Worm (Caenorhabditis elegans) whole organism, early embryonic: ENCODE data around the gene ent-5.

Experiments
- B0310.2 ChIP-seq: sonication (generic microtip); optimal IDR thresholded peaks from 2 replicates; lab custom pipeline; 2016; ENCODE audit warnings: mild to moderate bottlenecking, missing genetic modification characterization, missing compliant biosample characterization
- F13C5.2 ChIP-seq: sonication (generic microtip); optimal IDR thresholded peaks from 2 replicates; lab custom pipeline; 2017; ENCODE audit warnings: mild to moderate bottlenecking, missing genetic modification characterization, inconsistent platforms, missing compliant biosample characterization
- aly-1 ChIP-seq: sonication (generic microtip); optimal IDR thresholded peaks from 2 replicates; lab custom pipeline; 2016; ENCODE audit warnings: missing genetic modification characterization, missing compliant biosample characterization
- ama-1 ChIP-seq: fragments of 150-350 bp; optimal IDR thresholded peaks from 2 replicates; lab custom pipeline; 2014
- ceh-13 ChIP-seq: fragments of 200-800 bp; sonication (Bioruptor generic); optimal IDR thresholded peaks from 2 replicates; lab custom pipeline; 2018; ENCODE audit warnings: mild to moderate bottlenecking, missing genetic modification characterization, missing compliant biosample characterization
- ceh-36 ChIP-seq: sonication (generic microtip); optimal IDR thresholded peaks from 2 replicates; lab custom pipeline; 2016; ENCODE audit warnings: missing genetic modification characterization, inconsistent platforms, missing compliant biosample characterization
- ets-7 ChIP-seq: sonication (generic microtip); optimal IDR thresholded peaks from 2 replicates; lab custom pipeline; 2016; ENCODE audit warnings: missing genotype, missing genetic modification characterization, missing compliant biosample characterization
- flt-1 ChIP-seq: fragments of 200-800 bp; sonication (Bioruptor generic); IDR thresholded peaks from 2 replicates; pipeline ENCODE4 v1.3.6; 2022; ENCODE audit warnings: missing genetic modification characterization, missing compliant biosample characterization
- hmbx-1 ChIP-seq: sonication (generic microtip); optimal IDR thresholded peaks from 2 replicates; lab custom pipeline; 2016; ENCODE audit warnings: mild to moderate bottlenecking, missing genetic modification characterization, missing compliant biosample characterization
- hmg-4 ChIP-seq: fragments of 200-800 bp; sonication (Bioruptor generic); optimal IDR thresholded peaks from 2 replicates; lab custom pipeline; 2018; ENCODE audit warnings: mild to moderate bottlenecking, missing genetic modification characterization, missing compliant biosample characterization
- hnd-1 ChIP-seq: sonication (generic microtip); optimal IDR thresholded peaks from 2 replicates; lab custom pipeline; 2016; ENCODE audit warnings: missing genetic modification characterization, missing compliant biosample characterization
- pes-1 ChIP-seq: fragments of 200-800 bp; sonication (Bioruptor generic); IDR thresholded peaks from 2 replicates; pipeline ENCODE4 v1.3.6; 2022; ENCODE audit warnings: missing genetic modification reagents, missing genetic modification characterization, missing compliant biosample characterization
- scrt-1 ChIP-seq: fragments of 200-800 bp; sonication (Bioruptor generic); IDR thresholded peaks from 2 replicates; pipeline ENCODE4 v1.3.6; 2022; ENCODE audit warnings: missing genetic modification characterization, missing compliant biosample characterization
- sea-1 ChIP-seq: fragments of 200-800 bp; sonication (Bioruptor generic); conservative IDR thresholded peaks from 2 replicates; pipeline ENCODE4 v1.3.6; 2022; ENCODE audit warnings: missing genetic modification characterization, missing compliant biosample characterization
- tbx-11 ChIP-seq: fragments of 200-800 bp; sonication (Bioruptor generic); IDR thresholded peaks from 2 replicates; pipeline ENCODE4 v1.3.6; 2022; ENCODE audit warnings: missing genetic modification characterization, missing compliant biosample characterization
- tbx-37 ChIP-seq: fragments of 200-800 bp; sonication (Bioruptor generic); conservative IDR thresholded peaks from 2 replicates; pipeline ENCODE4 v1.3.6; 2022; ENCODE audit warnings: missing genetic modification reagents, missing genetic modification characterization, missing compliant biosample characterization
- tra-4 ChIP-seq: sonication (generic microtip); optimal IDR thresholded peaks from 2 replicates; lab custom pipeline; 2017; ENCODE audit warnings: missing genetic modification characterization, missing compliant biosample characterization

ent-5 gene

DNA sequence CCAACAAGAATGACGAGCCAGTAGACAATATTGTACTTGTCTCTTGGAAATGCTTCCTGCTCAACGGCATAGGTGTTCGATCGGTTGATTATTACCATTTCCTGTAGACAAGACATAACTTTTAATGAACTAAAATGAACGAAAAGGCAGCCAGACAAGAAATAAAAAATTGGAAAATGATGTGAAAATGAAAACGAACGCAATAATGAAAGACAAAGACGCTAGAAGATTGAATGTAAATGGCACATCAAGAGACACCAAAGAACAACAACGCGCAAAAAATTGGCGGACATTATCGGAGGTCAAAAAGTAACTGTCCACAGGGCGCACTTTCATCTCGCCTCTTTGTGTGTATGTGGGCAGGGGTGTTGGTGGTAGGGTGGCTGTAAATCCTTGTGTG lies at the start of gene ent-5:
Gene ent-5, minus strand, starts transcription at position 101 of the 400 bp plus-strand sequence.
- TF ChIP-seq hmg-4 (GFP tag; lab: Kevin White, UChicago) (no peak), ets-7 (tag; lab: Kevin White, UChicago) (no peak), B0310.2 (no peak), hnd-1 (tag; lab: Kevin White, UChicago) (no peak), hmbx-1 (tag; lab: Kevin White, UChicago) (no peak), F13C5.2 (tag; lab: Kevin White, UChicago) (no peak), tra-4 (tag; lab: Kevin White, UChicago) (no peak), ama-1 (lab: Kevin White, UChicago) (no peak), pes-1 (no peak), tbx-11 (GFP tag; lab: Robert Waterston, UW) (no peak), scrt-1 (no peak), aly-1 (no peak), ceh-36 (no peak), sea-1 (GFP tag; lab: Robert Waterston, UW) (no peak)

DNA sequence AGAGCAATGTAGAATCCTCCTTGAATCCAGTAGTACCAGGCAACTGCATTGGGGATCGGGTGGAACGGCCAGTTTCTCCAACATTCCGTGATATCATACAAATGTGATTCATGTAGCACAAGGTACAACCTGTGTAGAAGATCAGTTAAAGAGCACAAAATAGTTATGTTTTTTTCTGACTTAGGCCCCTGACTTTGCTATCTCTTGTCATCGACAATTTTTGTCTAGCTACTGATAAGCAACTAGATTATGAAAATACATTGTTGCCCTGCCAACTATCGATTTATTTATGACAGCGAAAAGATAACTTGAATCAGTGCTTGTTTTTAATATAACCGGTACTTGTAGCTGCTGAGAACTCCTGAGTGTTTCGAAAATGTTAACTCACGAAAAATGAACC lies 49.3 kb upstream of the ent-5 start:
- TF ChIP-seq ets-7 (tag; lab: Kevin White, UChicago) = no peak
- no peak for TF ChIP-seq hmbx-1 (tag; lab: Kevin White, UChicago)
- TF ChIP-seq tra-4 (tag; lab: Kevin White, UChicago) = no peak
- no peak for TF ChIP-seq ceh-13 (GFP tag; lab: Kevin White, UChicago)
- TF ChIP-seq pes-1 = no peak
- no peak for TF ChIP-seq tbx-37

DNA sequence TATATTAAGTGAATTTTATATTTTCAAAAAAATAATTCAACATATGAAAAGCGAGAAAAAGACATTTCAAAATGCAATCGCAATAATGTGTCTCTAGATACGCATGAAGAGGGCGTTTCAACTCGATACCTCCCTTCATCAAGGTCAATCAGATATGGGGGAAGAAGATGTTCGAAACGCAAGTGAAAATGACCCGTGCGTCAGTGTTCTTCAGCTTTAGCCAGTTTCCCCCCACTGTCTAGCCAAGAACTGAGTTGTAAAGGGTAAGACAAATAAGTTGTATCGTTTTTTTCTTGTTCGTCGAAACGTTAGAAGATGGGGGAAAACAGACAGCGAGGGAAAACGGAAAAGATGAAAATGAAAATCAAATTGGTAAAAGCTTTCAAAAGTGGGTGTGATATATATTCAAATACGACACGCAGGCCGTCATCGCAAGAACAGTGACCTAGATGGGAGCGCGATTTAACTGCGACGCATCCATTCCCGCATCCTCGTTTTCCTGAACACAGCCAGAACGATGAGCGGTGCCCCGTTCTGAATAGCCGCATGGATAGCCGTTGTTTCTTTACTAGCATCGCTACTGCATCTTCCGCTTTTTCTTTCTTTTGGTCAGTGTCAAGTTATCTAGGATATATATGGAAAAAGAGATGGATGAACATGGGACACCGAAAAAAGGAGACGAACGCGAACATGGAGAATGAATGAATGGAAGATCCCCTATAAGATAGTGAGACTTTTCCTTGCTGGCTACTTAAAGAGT lies 45.8 kb upstream of the ent-5 start:
- TF ChIP-seq tra-4 (tag; lab: Kevin White, UChicago) (no peak), sea-1 (GFP tag; lab: Robert Waterston, UW) (no peak)

DNA sequence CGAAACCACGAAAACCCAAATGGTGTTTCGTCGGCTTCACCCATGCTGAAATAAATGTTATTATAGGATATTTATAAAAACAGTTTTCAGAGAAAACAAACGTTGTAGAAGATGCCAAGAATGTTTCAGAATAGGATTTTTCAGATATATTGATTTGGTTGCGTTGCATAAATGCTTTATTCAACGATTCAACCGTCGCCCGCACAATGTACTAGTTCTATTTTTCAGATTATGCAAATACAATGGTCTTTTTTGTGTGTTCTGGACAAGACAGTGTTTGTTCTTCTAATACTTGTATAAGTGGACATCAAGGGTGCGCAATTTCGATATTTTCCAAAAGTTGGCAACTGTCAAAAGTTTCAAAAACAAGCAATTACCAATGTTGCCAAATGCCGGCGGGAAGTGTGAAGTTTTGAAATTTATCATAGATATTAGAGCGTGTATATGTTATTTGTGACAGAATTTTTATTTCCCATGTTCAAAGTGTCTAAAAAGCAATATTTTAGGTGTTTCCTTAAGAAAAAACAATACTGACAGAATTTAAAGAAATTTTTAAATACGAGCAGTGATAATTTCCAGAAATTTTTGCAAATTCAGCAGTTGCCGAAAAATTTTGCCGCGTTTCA lies 42.3 kb upstream of the ent-5 start, which contains the start of gene K02G10.5:
Gene K02G10.5, minus strand, starts transcription at position 51 of the 626 bp plus-strand sequence.
- TF ChIP-seq hmg-4 (GFP tag; lab: Kevin White, UChicago) = no peak
- TF ChIP-seq ceh-36 = no peak
- TF ChIP-seq ceh-13 (GFP tag; lab: Kevin White, UChicago) = no peak
- no peak for TF ChIP-seq aly-1
- TF ChIP-seq tra-4 (tag; lab: Kevin White, UChicago) = no peak
- TF ChIP-seq tbx-11 (GFP tag; lab: Robert Waterston, UW) = no peak
- no peak for TF ChIP-seq B0310.2
- TF ChIP-seq hnd-1 (tag; lab: Kevin White, UChicago) = no peak
- TF ChIP-seq ama-1 (lab: Kevin White, UChicago) = no peak
- TF ChIP-seq tbx-37 = no peak
- no peak for TF ChIP-seq pes-1
- no peak for TF ChIP-seq ets-7 (tag; lab: Kevin White, UChicago)
- no peak for TF ChIP-seq sea-1 (GFP tag; lab: Robert Waterston, UW)
- TF ChIP-seq flt-1 = no peak
- TF ChIP-seq F13C5.2 (tag; lab: Kevin White, UChicago) = no peak
- no peak for TF ChIP-seq hmbx-1 (tag; lab: Kevin White, UChicago)
- TF ChIP-seq scrt-1 = no peak

DNA sequence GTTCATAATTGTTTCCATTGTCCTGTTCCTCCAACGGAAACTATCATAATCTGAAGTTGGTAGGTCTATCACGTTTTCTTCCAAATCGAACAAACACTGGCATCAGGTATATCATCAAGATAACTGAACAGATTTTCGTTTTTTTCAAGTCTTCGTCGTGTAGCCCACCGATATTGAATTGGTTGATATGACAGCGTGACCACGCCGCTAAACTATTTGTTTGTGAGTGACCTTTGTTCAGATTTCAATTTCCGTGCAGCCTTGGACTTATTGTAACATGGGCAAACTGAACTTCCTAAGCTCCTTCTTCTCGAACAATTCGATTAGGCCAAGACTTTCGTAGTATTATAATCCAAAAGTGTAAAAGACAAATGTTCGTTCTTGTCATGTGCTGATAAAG lies 36.6 kb upstream of the ent-5 start:
- no peak for TF ChIP-seq aly-1
- TF ChIP-seq ceh-36 = no peak
- TF ChIP-seq flt-1 = no peak
- TF ChIP-seq tbx-11 (GFP tag; lab: Robert Waterston, UW) = no peak
- TF ChIP-seq F13C5.2 (tag; lab: Kevin White, UChicago) = no peak
- TF ChIP-seq ceh-13 (GFP tag; lab: Kevin White, UChicago) = no peak
- TF ChIP-seq tbx-37 = no peak
- TF ChIP-seq B0310.2 = no peak
- TF ChIP-seq scrt-1 = no peak
- TF ChIP-seq ama-1 (lab: Kevin White, UChicago) = no peak
- TF ChIP-seq hmg-4 (GFP tag; lab: Kevin White, UChicago) = no peak
- no peak for TF ChIP-seq pes-1
- no peak for TF ChIP-seq hmbx-1 (tag; lab: Kevin White, UChicago)
- TF ChIP-seq hnd-1 (tag; lab: Kevin White, UChicago) = no peak
- TF ChIP-seq sea-1 (GFP tag; lab: Robert Waterston, UW) = no peak
- no peak for TF ChIP-seq tra-4 (tag; lab: Kevin White, UChicago)
- TF ChIP-seq ets-7 (tag; lab: Kevin White, UChicago) = no peak

DNA sequence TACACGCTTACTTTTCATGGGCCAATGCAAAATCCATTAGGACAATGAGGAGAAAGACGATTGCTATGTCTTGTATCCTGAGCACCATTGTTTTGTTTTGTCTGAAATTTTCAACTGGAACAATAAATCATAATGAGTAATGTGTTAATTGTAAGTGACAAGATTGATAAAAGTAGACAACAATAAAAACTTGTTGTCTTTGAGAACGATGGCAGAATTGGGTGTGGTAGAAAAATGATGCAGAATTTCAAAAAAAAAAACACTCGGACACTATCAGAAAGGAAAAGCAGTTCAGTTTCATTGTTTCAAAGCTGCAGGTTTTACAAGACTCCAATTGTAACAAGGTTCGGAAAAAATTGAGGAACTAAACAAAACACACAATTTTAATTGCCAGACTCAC lies 33.6 kb upstream of the ent-5 start, which contains the start of gene K02G10.15:
Gene K02G10.15, minus strand, starts transcription at position 101 of the 400 bp plus-strand sequence.
- TF ChIP-seq ets-7 (tag; lab: Kevin White, UChicago) (no peak), aly-1 (no peak), tbx-11 (GFP tag; lab: Robert Waterston, UW) (no peak), tbx-37 (no peak), hmg-4 (GFP tag; lab: Kevin White, UChicago) (no peak), B0310.2 (no peak)

DNA sequence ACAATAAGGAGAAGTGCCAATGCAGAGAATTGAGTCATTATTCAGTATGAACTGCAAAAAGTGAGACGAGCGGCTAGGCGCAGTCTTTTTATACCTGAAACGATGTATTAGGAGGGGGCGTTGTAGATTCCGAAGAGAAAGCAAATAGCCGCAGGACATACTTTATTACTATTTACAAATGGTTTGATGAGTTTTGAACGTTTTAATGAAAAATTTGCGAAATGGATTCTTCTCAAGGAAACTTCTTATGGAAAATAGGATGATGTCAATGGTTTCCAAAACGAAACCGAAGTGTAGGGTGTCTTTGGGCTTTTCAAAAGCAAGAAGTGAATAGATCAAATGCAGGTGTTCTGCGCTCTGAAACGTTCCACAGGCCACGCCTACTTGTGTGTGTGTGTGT lies 29.0 kb upstream of the ent-5 start, which contains the start of gene flp-11:
Gene flp-11, minus strand, starts transcription at position 101 of the 400 bp plus-strand sequence.
- no peak for TF ChIP-seq ceh-13 (GFP tag; lab: Kevin White, UChicago)
- no peak for TF ChIP-seq ets-7 (tag; lab: Kevin White, UChicago)
- no peak for TF ChIP-seq flt-1
- TF ChIP-seq hnd-1 (tag; lab: Kevin White, UChicago) = no peak
- no peak for TF ChIP-seq hmg-4 (GFP tag; lab: Kevin White, UChicago)
- TF ChIP-seq ama-1 (lab: Kevin White, UChicago) = no peak
- TF ChIP-seq tbx-11 (GFP tag; lab: Robert Waterston, UW) = no peak
- TF ChIP-seq hmbx-1 (tag; lab: Kevin White, UChicago) = no peak
- TF ChIP-seq ceh-36 = no peak
- no peak for TF ChIP-seq aly-1
